Worm (Caenorhabditis elegans): ENCODE results near the gene scl-21.

- TF ChIP-seq ceh-82 (tag; optimal IDR thresholded peaks at IDR 0.05): no peak
- TF ChIP-seq nhr-237 (tag; optimal IDR thresholded peaks at IDR 0.05): no peak
- no peak for TF ChIP-seq ztf-11 (tag; optimal IDR thresholded peaks at IDR 0.05)
- TF ChIP-seq ama-1 (optimal IDR thresholded peaks at IDR 0.05): no peak
- no peak for TF ChIP-seq zag-1 (tag; optimal IDR thresholded peaks at IDR 0.05)
- TF ChIP-seq nhr-10 (tag; optimal IDR thresholded peaks at IDR 0.05): no peak
- TF ChIP-seq lin-11 (tag; optimal IDR thresholded peaks at IDR 0.05): no peak
- TF ChIP-seq unc-62 (GFP tag; optimal IDR thresholded peaks at IDR 0.05): no peak
- no peak for TF ChIP-seq ceh-16 (tag; optimal IDR thresholded peaks at IDR 0.05)
- TF ChIP-seq alr-1 (tag; optimal IDR thresholded peaks at IDR 0.05): no peak
- no peak for TF ChIP-seq nhr-11 (tag; optimal IDR thresholded peaks at IDR 0.05)
Observed at ce11 chrV:19484507-19484906, 11.0 kb downstream of the scl-21 start, which contains the start of gene Y43F8B.17.

Measured in whole organism, L2 larva.